Fruit fly (Drosophila melanogaster) whole organism, embryonic: Measurements from ENCODE around the gene CG31560.

Experiments used
- Ada2b ChIP-seq: fragments of 200-800 bp; sonication (Bioruptor generic); IDR thresholded peaks from 2 replicates; pipeline ENCODE4 v1.3.6; 2022; ENCODE audit warnings: missing biosample characterization, missing genetic modification characterization
- Aef1 ChIP-seq: fragments of 200-800 bp; sonication (Bioruptor generic); IDR thresholded peaks from 3 replicates; pipeline ENCODE4 v1.3.6; 2022; ENCODE audit warnings: missing biosample characterization, missing genetic modification characterization
- Atf3 ChIP-seq: fragments of 200-800 bp; sonication (Bioruptor generic); optimal IDR thresholded peaks from 3 replicates; lab custom pipeline; 2016; ENCODE audit warnings: missing biosample characterization, missing genetic modification characterization
- BEAF-32 ChIP-seq: fragments of 200-800 bp; sonication (Bioruptor generic); optimal IDR thresholded peaks from 3 replicates; lab custom pipeline; 2017; ENCODE audit warnings: missing biosample characterization, missing genetic modification characterization, mild to moderate bottlenecking, moderate library complexity, missing genetic modification reagents
- CG10654 ChIP-seq: fragments of 200-800 bp; sonication (Bioruptor generic); optimal IDR thresholded peaks from 2 replicates; lab custom pipeline; 2016; ENCODE audit warnings: missing biosample characterization, missing genetic modification characterization
- CG10959 ChIP-seq: fragments of 200-800 bp; sonication (Bioruptor generic); IDR thresholded peaks from 2 replicates; pipeline ENCODE4 v1.3.6; 2022; ENCODE audit warnings: missing biosample characterization, missing genetic modification characterization
- CG11560 ChIP-seq: fragments of 200-800 bp; sonication (Bioruptor generic); IDR thresholded peaks from 3 replicates; pipeline ENCODE4 v1.3.6; 2022; ENCODE audit warnings: missing biosample characterization, missing genetic modification characterization
- CG14014 ChIP-seq: fragments of 200-800 bp; sonication (Bioruptor generic); IDR thresholded peaks from 2 replicates; pipeline ENCODE4 v1.3.6; 2022; ENCODE audit warnings: missing biosample characterization, missing genetic modification characterization
- CG1647 ChIP-seq: fragments of 200-800 bp; sonication (Bioruptor generic); optimal IDR thresholded peaks from 3 replicates; lab custom pipeline; 2016; ENCODE audit warnings: missing biosample characterization, missing genetic modification characterization
- CG16779 ChIP-seq: fragments of 200-800 bp; sonication (Bioruptor generic); IDR thresholded peaks from 2 replicates; pipeline ENCODE4 v1.3.6; 2022; ENCODE audit warnings: missing biosample characterization, missing genetic modification characterization
- CG17385 ChIP-seq: fragments of 200-800 bp; sonication (Bioruptor generic); optimal IDR thresholded peaks from 3 replicates; lab custom pipeline; 2018; ENCODE audit warnings: missing biosample characterization, mild to moderate bottlenecking, missing genetic modification characterization
- CG2712 ChIP-seq: fragments of 200-800 bp; optimal IDR thresholded peaks from 3 replicates; lab custom pipeline; 2019; ENCODE audit warnings: missing biosample characterization, mild to moderate bottlenecking, missing genetic modification characterization, moderate library complexity
- CG30431 ChIP-seq: fragments of 200-800 bp; sonication (Bioruptor generic); optimal IDR thresholded peaks from 2 replicates; lab custom pipeline; 2017; ENCODE audit warnings: missing biosample characterization, missing genetic modification characterization
- CG3065 ChIP-seq: fragments of 200-800 bp; sonication (Bioruptor generic); optimal IDR thresholded peaks from 2 replicates; lab custom pipeline; 2016; ENCODE audit warnings: missing biosample characterization, missing genetic modification characterization
- CG3163 ChIP-seq: fragments of 200-800 bp; sonication (Bioruptor generic); optimal IDR thresholded peaks from 3 replicates; lab custom pipeline; 2016; ENCODE audit warnings: missing biosample characterization, missing genetic modification characterization
- CG4707 ChIP-seq: fragments of 200-800 bp; sonication (Bioruptor generic); optimal IDR thresholded peaks from 2 replicates; lab custom pipeline; 2018; ENCODE audit warnings: missing biosample characterization, mild to moderate bottlenecking, missing genetic modification characterization, moderate library complexity
- CG6254 ChIP-seq: fragments of 200-800 bp; sonication (Bioruptor generic); optimal IDR thresholded peaks from 3 replicates; lab custom pipeline; 2017; ENCODE audit warnings: mild to moderate bottlenecking, missing biosample characterization, missing genetic modification reagents, missing genetic modification characterization
- CG6689 ChIP-seq: fragments of 200-800 bp; sonication (Bioruptor generic); IDR thresholded peaks from 2 replicates; pipeline ENCODE4 v1.3.6; 2022; ENCODE audit warnings: missing biosample characterization, missing genetic modification characterization
- Dad ChIP-seq: fragments of 200-800 bp; sonication (Bioruptor generic); optimal IDR thresholded peaks from 3 replicates; lab custom pipeline; 2016; ENCODE audit warnings: missing biosample characterization, missing genetic modification characterization
- Dip2 ChIP-seq: fragments of 200-800 bp; sonication (Bioruptor generic); IDR thresholded peaks from 2 replicates; pipeline ENCODE4 v1.3.6; 2022; ENCODE audit warnings: missing biosample characterization, missing genetic modification characterization
- Dip3 ChIP-seq: fragments of 200-800 bp; sonication (Bioruptor generic); optimal IDR thresholded peaks from 3 replicates; lab custom pipeline; 2016; ENCODE audit warnings: missing biosample characterization, missing genetic modification characterization
- Hr3 ChIP-seq: fragments of 200-800 bp; sonication (Bioruptor generic); optimal IDR thresholded peaks from 3 replicates; lab custom pipeline; 2016; ENCODE audit warnings: missing biosample characterization, missing genetic modification characterization
- Hsf ChIP-seq: fragments of 200-800 bp; sonication (Bioruptor generic); optimal IDR thresholded peaks from 3 replicates; lab custom pipeline; 2016; ENCODE audit warnings: missing biosample characterization, missing genetic modification characterization
- Neu2 ChIP-seq: fragments of 200-800 bp; sonication (Bioruptor generic); optimal IDR thresholded peaks from 3 replicates; lab custom pipeline; 2016; ENCODE audit warnings: missing biosample characterization, missing genetic modification characterization, borderline replicate concordance
- Rx ChIP-seq: fragments of 200-800 bp; sonication (Bioruptor generic); IDR thresholded peaks from 2 replicates; pipeline ENCODE4 v1.3.6; 2022; ENCODE audit warnings: missing biosample characterization, missing genetic modification characterization
- Six4 ChIP-seq: fragments of 200-800 bp; sonication (Bioruptor generic); optimal IDR thresholded peaks from 2 replicates; lab custom pipeline; 2016; ENCODE audit warnings: missing biosample characterization, missing genetic modification characterization
- Sox102F ChIP-seq: fragments of 200-800 bp; sonication (Bioruptor generic); optimal IDR thresholded peaks from 2 replicates; lab custom pipeline; 2018; ENCODE audit warnings: missing biosample characterization, mild to moderate bottlenecking, missing genetic modification characterization, moderate library complexity
- ac ChIP-seq: fragments of 200-800 bp; sonication (Bioruptor generic); optimal IDR thresholded peaks from 3 replicates; lab custom pipeline; 2017; ENCODE audit warnings: missing biosample characterization, mild to moderate bottlenecking, missing genetic modification characterization
- aop ChIP-seq: fragments of 200-800 bp; sonication (Bioruptor generic); IDR thresholded peaks from 2 replicates; pipeline ENCODE4 v1.3.6; 2022; ENCODE audit warnings: missing biosample characterization, missing genetic modification characterization
- bab2 ChIP-seq: fragments of 200-800 bp; sonication (Bioruptor generic); optimal IDR thresholded peaks from 2 replicates; lab custom pipeline; 2016; ENCODE audit warnings: missing biosample characterization, missing genetic modification characterization
- bsh ChIP-seq, 2 experiments: fragments of 200-800 bp; sonication (Bioruptor generic); optimal IDR thresholded peaks; 2 replicates each; lab custom pipeline; 2017 to 2018; ENCODE audit warnings: mild to moderate bottlenecking in 2 of 2, missing biosample characterization in 2 of 2, missing genetic modification characterization in 2 of 2, moderate library complexity in 1 of 2
- cad ChIP-seq: fragments of >200 bp; optimal IDR thresholded peaks from 2 replicates; lab custom pipeline; 2017; ENCODE audit warnings: missing biosample characterization, missing genetic modification characterization
- cg ChIP-seq: fragments of 200-800 bp; sonication (Bioruptor generic); optimal IDR thresholded peaks from 3 replicates; lab custom pipeline; 2019; ENCODE audit warnings: missing biosample characterization, mild to moderate bottlenecking, missing genetic modification characterization, moderate library complexity
- ci ChIP-seq: fragments of 200-800 bp; sonication (Bioruptor generic); IDR thresholded peaks from 3 replicates; pipeline ENCODE4 v1.3.6; 2022; ENCODE audit warnings: missing biosample characterization, missing genetic modification characterization
- dati ChIP-seq: fragments of 200-800 bp; sonication (Bioruptor generic); IDR thresholded peaks from 2 replicates; pipeline ENCODE4 v1.3.6; 2022; ENCODE audit warnings: missing biosample characterization, missing genetic modification characterization
- esg ChIP-seq: fragments of 200-800 bp; sonication (Bioruptor generic); conservative IDR thresholded peaks from 2 replicates; pipeline ENCODE4 v1.3.6; 2022; ENCODE audit warnings: missing biosample characterization, missing genetic modification characterization
- ham ChIP-seq: fragments of 200-800 bp; sonication (Bioruptor generic); IDR thresholded peaks from 2 replicates; pipeline ENCODE4 v1.3.6; 2022; ENCODE audit warnings: missing biosample characterization, missing genetic modification characterization
- ken ChIP-seq: fragments of 200-800 bp; sonication (Bioruptor generic); IDR thresholded peaks from 3 replicates; pipeline ENCODE4 v1.3.6; 2022; ENCODE audit warnings: missing biosample characterization, missing genetic modification characterization
- nerfin-2 ChIP-seq: fragments of 200-800 bp; sonication (Bioruptor generic); IDR thresholded peaks from 2 replicates; pipeline ENCODE4 v1.3.6; 2022; ENCODE audit warnings: missing biosample characterization, missing genetic modification characterization; ENCODE audit not compliant: partially characterized antibody
- odd ChIP-seq: fragments of 200-800 bp; sonication (Bioruptor generic); optimal IDR thresholded peaks from 2 replicates; lab custom pipeline; 2017; ENCODE audit warnings: missing biosample characterization, mild to moderate bottlenecking, missing genetic modification characterization
- pb ChIP-seq: fragments of 200-800 bp; sonication (Bioruptor generic); optimal IDR thresholded peaks from 3 replicates; lab custom pipeline; 2016; ENCODE audit warnings: missing biosample characterization, missing genetic modification characterization
- repo ChIP-seq: fragments of 200-800 bp; sonication (Bioruptor generic); optimal IDR thresholded peaks from 2 replicates; lab custom pipeline; 2016; ENCODE audit warnings: missing biosample characterization, missing genetic modification characterization
- ro ChIP-seq: fragments of 200-800 bp; sonication (Bioruptor generic); IDR thresholded peaks from 2 replicates; pipeline ENCODE4 v1.3.6; 2022; ENCODE audit warnings: missing biosample characterization, missing genetic modification characterization
- sens ChIP-seq: fragments of 200-800 bp; sonication (Bioruptor generic); peaks from one replicate; lab custom pipeline; 2016; ENCODE audit warnings: missing biosample characterization, missing genetic modification characterization
- seq ChIP-seq: fragments of 200-800 bp; sonication (Bioruptor generic); IDR thresholded peaks from 2 replicates; pipeline ENCODE4 v1.3.6; 2022; ENCODE audit warnings: missing biosample characterization, missing genetic modification characterization
- shn ChIP-seq: fragments of 200-800 bp; sonication (Bioruptor generic); optimal IDR thresholded peaks from 3 replicates; lab custom pipeline; 2016; ENCODE audit warnings: missing biosample characterization, missing genetic modification characterization
- sob ChIP-seq: fragments of 200-800 bp; sonication (Bioruptor generic); IDR thresholded peaks from 2 replicates; pipeline ENCODE4 v1.3.6; 2022; ENCODE audit warnings: missing biosample characterization, missing genetic modification characterization
- trem ChIP-seq: fragments of 200-800 bp; optimal IDR thresholded peaks from 3 replicates; lab custom pipeline; 2019; ENCODE audit warnings: missing biosample characterization, mild to moderate bottlenecking, missing genetic modification characterization, moderate library complexity
- tup ChIP-seq: fragments of 200-800 bp; sonication (Bioruptor generic); optimal IDR thresholded peaks from 2 replicates; lab custom pipeline; 2016; ENCODE audit warnings: missing biosample characterization, mild to moderate bottlenecking, missing genetic modification characterization, moderate library complexity
- zfh1 ChIP-seq: fragments of 200-800 bp; sonication (Bioruptor generic); IDR thresholded peaks from 3 replicates; pipeline ENCODE4 v1.3.6; 2022; ENCODE audit warnings: missing biosample characterization, missing genetic modification characterization

CG31560 gene

dm6 chr3R:6353624-6354352 lies 44.0 kb downstream of the CG31560 start (continued):
- no peak for TF ChIP-seq CG11560 (tag; lab: Robert Waterston, UW)
- TF ChIP-seq shn (GFP tag; lab: Kevin White, UChicago) = peak; percentile 38
- TF ChIP-seq CG30431 = peak; percentile 61
- TF ChIP-seq sens (GFP tag; lab: Kevin White, UChicago) = peak; percentile 95
- TF ChIP-seq ro (GFP tag; lab: Robert Waterston, UW) = peak; percentile 25; the same call in 1 of the 2 replicates
- peak; percentile 18 for TF ChIP-seq repo
- TF ChIP-seq ci (GFP tag; lab: Robert Waterston, UW) = peak; percentile 55; the same call in 1 of the 3 replicates
- TF ChIP-seq Aef1 = peak; percentile 51; the same call in 1 of the 3 replicates
- TF ChIP-seq Neu2 (GFP tag; lab: Kevin White, UChicago) = no peak
- peak; percentile 57 for TF ChIP-seq Six4 (GFP tag; lab: Kevin White, UChicago)
- peak; percentile 70 for TF ChIP-seq bab2 (GFP tag; lab: Kevin White, UChicago)
- TF ChIP-seq CG6689 (GFP tag; lab: Robert Waterston, UW) = peak; percentile 84
- TF ChIP-seq CG4707 (GFP tag; lab: Kevin White, UChicago) = peak; percentile 39
- TF ChIP-seq sob = 0 out of 2 replicates have a peak, but pooled peaks have one; percentile 34
- peak; percentile 50 for TF ChIP-seq esg (GFP tag; lab: Robert Waterston, UW)
- TF ChIP-seq aop = no peak
- no peak for TF ChIP-seq CG10959 (GFP tag; lab: Robert Waterston, UW)
- TF ChIP-seq trem = peak; percentile 58
- TF ChIP-seq zfh1 (GFP tag; lab: Robert Waterston, UW) = peak; percentile 52; the same call in 2 of the 3 replicates
- peak; percentile 29; the same call in 1 of the 2 replicates for TF ChIP-seq CG14014 (GFP tag; lab: Robert Waterston, UW)
- no peak for TF ChIP-seq CG16779 (GFP tag; lab: Robert Waterston, UW)
- no peak for TF ChIP-seq ham (GFP tag; lab: Robert Waterston, UW)
- peak; percentile 24 for TF ChIP-seq CG3065 (GFP tag; lab: Kevin White, UChicago)
- TF ChIP-seq CG3163 (GFP tag; lab: Kevin White, UChicago) = peak; percentile 12
- peak; percentile 57 for TF ChIP-seq Dip3 (GFP tag; lab: Kevin White, UChicago)
- TF ChIP-seq seq (GFP tag; lab: Robert Waterston, UW) = peak; percentile 62; the same call in 1 of the 2 replicates
- TF ChIP-seq Rx (GFP tag; lab: Robert Waterston, UW) = 0 out of 2 replicates have a peak, but pooled peaks have one; percentile 36
- TF ChIP-seq CG17385 (GFP tag; lab: Kevin White, UChicago) = peak; percentile 79
- TF ChIP-seq nerfin-2 = 0 out of 2 replicates have a peak, but pooled peaks have one; percentile 34
- 0 out of 2 replicates have a peak, but pooled peaks have one; percentile 28 for TF ChIP-seq dati (GFP tag; lab: Robert Waterston, UW)
- peak; percentile 92 for TF ChIP-seq CG2712 (tag; lab: Kevin White, UChicago)
- peak; percentile 30 for TF ChIP-seq Dad (GFP tag; lab: Kevin White, UChicago)
- TF ChIP-seq ac (GFP tag; lab: Kevin White, UChicago) = no peak
- TF ChIP-seq Ada2b (GFP tag; lab: Robert Waterston, UW) = peak; percentile 32; the same call in 1 of the 2 replicates
- peak; percentile 41 for TF ChIP-seq Atf3
- no peak for TF ChIP-seq Dip2 (GFP tag; lab: Robert Waterston, UW)
- peak; percentile 77 for TF ChIP-seq Hr3 (GFP tag; lab: Kevin White, UChicago)
- TF ChIP-seq tup (GFP tag; lab: Kevin White, UChicago) = peak; percentile 16
- TF ChIP-seq Hsf (GFP tag; lab: Kevin White, UChicago) = peak; percentile 82
- TF ChIP-seq ken = peak; percentile 21; the same call in 1 of the 3 replicates
- peak; percentile 58 for TF ChIP-seq CG10654
- TF ChIP-seq cad = no peak
- peak; percentile 67 for TF ChIP-seq CG6254 (GFP tag; lab: Kevin White, UChicago)
- TF ChIP-seq CG1647 = no peak
- peak; percentile 92 for TF ChIP-seq Sox102F (GFP tag; lab: Kevin White, UChicago)
- no peak for TF ChIP-seq pb
- peak; percentile 29 for TF ChIP-seq cg (GFP tag; lab: Kevin White, UChicago)
- peak; percentile 80 for TF ChIP-seq odd (GFP tag; lab: Kevin White, UChicago)
- TF ChIP-seq bsh (GFP tag; optimal IDR thresholded peaks at IDR 0.05; lab: Kevin White, UChicago) = peak; percentile 28 to 87
- peak; percentile 50 for TF ChIP-seq BEAF-32 (GFP tag; lab: Kevin White, UChicago)
